Fruit fly (Drosophila melanogaster): ENCODE results near the gene Gr21a.
A peak's percentile ranks its signal among the peaks of the same experiment; 100 is the strongest.

Gene Gr21a

DNA sequence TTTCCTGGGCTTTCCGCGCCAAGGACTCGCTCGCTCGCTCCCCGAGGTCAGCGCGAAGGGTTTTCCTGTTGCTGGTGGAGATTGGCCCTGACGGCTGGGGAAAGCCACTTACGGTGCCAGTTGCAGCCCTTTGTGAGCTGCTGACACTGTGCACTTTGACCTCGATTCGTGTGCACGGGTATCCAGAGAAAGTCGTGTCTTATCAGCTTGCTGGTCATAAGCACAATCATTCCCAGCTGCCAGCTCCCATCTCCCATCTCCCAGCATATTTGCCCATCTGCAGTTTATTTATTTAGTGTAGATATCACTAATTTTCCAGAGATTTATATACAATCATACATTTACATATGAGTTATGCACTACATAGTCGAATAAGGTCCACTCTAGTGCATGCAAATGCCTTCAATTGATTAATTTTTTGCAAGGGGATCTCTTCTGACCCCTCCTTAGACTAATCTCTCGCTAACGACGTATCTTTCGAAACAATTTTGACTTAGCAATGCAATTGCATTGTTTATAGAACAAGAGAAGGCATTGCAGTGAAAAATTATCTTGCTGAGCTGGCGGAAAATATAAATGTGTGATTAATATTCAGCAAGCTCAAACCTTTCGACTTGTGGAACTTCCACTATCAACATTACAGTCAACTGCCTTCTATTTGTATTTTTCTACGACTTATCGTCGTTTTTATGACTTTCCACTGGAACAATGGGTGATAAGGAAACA is 41.9 kb downstream of the Gr21a start:
- TF ChIP-seq Crg-1 (GFP tag; optimal IDR thresholded peaks at IDR 0.05) (peak; percentile 16), Mnt (GFP tag; optimal IDR thresholded peaks at IDR 0.05) (no peak), CG7045 (GFP tag; optimal IDR thresholded peaks at IDR 0.05) (no peak), CG5204 (GFP tag; optimal IDR thresholded peaks at IDR 0.05) (no peak), toe (GFP tag; optimal IDR thresholded peaks at IDR 0.05) (no peak), pad (GFP tag; optimal IDR thresholded peaks at IDR 0.05) (no peak), Clk (GFP tag; optimal IDR thresholded peaks at IDR 0.05) (no peak), CG33017 (tag; optimal IDR thresholded peaks at IDR 0.05) (no peak), bab1 (GFP tag; optimal IDR thresholded peaks at IDR 0.05) (no peak), tj (GFP tag; optimal IDR thresholded peaks at IDR 0.05) (peak; percentile 93), CG7101 (tag; optimal IDR thresholded peaks at IDR 0.05) (peak; percentile 4), cic (GFP tag; optimal IDR thresholded peaks at IDR 0.05) (peak; percentile 21), Hr96 (GFP tag; optimal IDR thresholded peaks at IDR 0.05) (no peak), CG14711 (tag; optimal IDR thresholded peaks at IDR 0.05) (no peak), CG1620 (GFP tag; optimal IDR thresholded peaks at IDR 0.05) (no peak), CG12768 (GFP tag; optimal IDR thresholded peaks at IDR 0.05) (no peak), cnc (optimal IDR thresholded peaks at IDR 0.05) (no peak), kay (GFP tag; ENCODE audit: borderline replicate concordance) (no peak), CG11617 (GFP tag; optimal IDR thresholded peaks at IDR 0.05) (no peak), ovo (GFP tag; optimal IDR thresholded peaks at IDR 0.05) (no peak)

- TF ChIP-seq cic (GFP tag; optimal IDR thresholded peaks at IDR 0.05) = peak; percentile 72
- TF ChIP-seq bab1 (GFP tag; optimal IDR thresholded peaks at IDR 0.05) = peak; percentile 85
- TF ChIP-seq kay (GFP tag; ENCODE audit: borderline replicate concordance) = no peak
- TF ChIP-seq toe (GFP tag; optimal IDR thresholded peaks at IDR 0.05) = no peak
- TF ChIP-seq CG1620 (GFP tag; optimal IDR thresholded peaks at IDR 0.05) = peak; percentile 63
- peak; percentile 65 for TF ChIP-seq Hr96 (GFP tag; optimal IDR thresholded peaks at IDR 0.05)
- TF ChIP-seq CG12768 (GFP tag; optimal IDR thresholded peaks at IDR 0.05) = peak; percentile 71
- TF ChIP-seq CG5204 (GFP tag; optimal IDR thresholded peaks at IDR 0.05) = no peak
- peak; percentile 51 for TF ChIP-seq Clk (GFP tag; optimal IDR thresholded peaks at IDR 0.05)
- peak; percentile 62 for TF ChIP-seq pad (GFP tag; optimal IDR thresholded peaks at IDR 0.05)
- peak; percentile 87 for TF ChIP-seq Mnt (GFP tag; optimal IDR thresholded peaks at IDR 0.05)
- peak; percentile 67 for TF ChIP-seq CG7101 (tag; optimal IDR thresholded peaks at IDR 0.05)
- peak; percentile 83 for TF ChIP-seq CG14711 (tag; optimal IDR thresholded peaks at IDR 0.05)
- no peak for TF ChIP-seq CG7045 (GFP tag; optimal IDR thresholded peaks at IDR 0.05)
- peak; percentile 86 for TF ChIP-seq tj (GFP tag; optimal IDR thresholded peaks at IDR 0.05)
- TF ChIP-seq Crg-1 (GFP tag; optimal IDR thresholded peaks at IDR 0.05) = peak; percentile 80
- TF ChIP-seq cnc (optimal IDR thresholded peaks at IDR 0.05) = no peak
- TF ChIP-seq ovo (GFP tag; optimal IDR thresholded peaks at IDR 0.05) = peak; percentile 56
- peak; percentile 30 for TF ChIP-seq CG33017 (tag; optimal IDR thresholded peaks at IDR 0.05)
- peak; percentile 43 for TF ChIP-seq CG11617 (GFP tag; optimal IDR thresholded peaks at IDR 0.05)
Observed at dm6 chr2L:825768-826263, 45.5 kb downstream of the Gr21a start, which contains the start of the genes CG3862 and dock. TSS of gene CG3862 (minus strand) at chr2L:825861. TSS of gene dock (plus strand) at chr2L:825969.

- TF ChIP-seq CG5204 (GFP tag; optimal IDR thresholded peaks at IDR 0.05) (no peak), kay (GFP tag; ENCODE audit: borderline replicate concordance) (no peak), CG11617 (GFP tag; optimal IDR thresholded peaks at IDR 0.05) (no peak), cnc (optimal IDR thresholded peaks at IDR 0.05) (no peak), Clk (GFP tag; optimal IDR thresholded peaks at IDR 0.05) (no peak), tj (GFP tag; optimal IDR thresholded peaks at IDR 0.05) (no peak), CG7101 (tag; optimal IDR thresholded peaks at IDR 0.05) (no peak), Mnt (GFP tag; optimal IDR thresholded peaks at IDR 0.05) (no peak), CG33017 (tag; optimal IDR thresholded peaks at IDR 0.05) (no peak), CG7045 (GFP tag; optimal IDR thresholded peaks at IDR 0.05) (no peak), cic (GFP tag; optimal IDR thresholded peaks at IDR 0.05) (no peak), Crg-1 (GFP tag; optimal IDR thresholded peaks at IDR 0.05) (no peak)
Observed at dm6 chr2L:826388-826787, 46.1 kb downstream of the Gr21a start.

DNA sequence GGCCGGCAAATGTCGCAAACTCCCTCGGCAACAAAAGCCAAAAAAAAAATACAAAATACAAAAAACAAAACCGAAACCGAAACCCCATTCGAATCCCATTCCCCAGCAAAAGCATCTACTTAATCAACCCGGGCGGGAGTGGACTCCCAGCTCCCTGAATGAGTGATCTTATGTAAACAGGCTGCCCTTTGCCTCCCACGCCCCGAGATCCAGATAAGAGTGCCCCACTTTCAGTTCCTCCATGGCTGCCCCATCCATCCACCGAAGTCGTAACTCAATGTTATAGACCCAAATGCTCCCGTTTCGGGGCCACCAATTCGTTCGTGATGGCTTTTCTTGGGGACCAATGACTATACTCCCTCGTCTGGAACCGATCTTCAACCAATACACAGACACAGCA is 46.8 kb downstream of the Gr21a start:
- TF ChIP-seq CG7045 (GFP tag; optimal IDR thresholded peaks at IDR 0.05) = no peak
- no peak for TF ChIP-seq CG5204 (GFP tag; optimal IDR thresholded peaks at IDR 0.05)
- TF ChIP-seq CG7101 (tag; optimal IDR thresholded peaks at IDR 0.05) = no peak
- TF ChIP-seq ovo (GFP tag; optimal IDR thresholded peaks at IDR 0.05) = no peak
- TF ChIP-seq tj (GFP tag; optimal IDR thresholded peaks at IDR 0.05) = no peak
- TF ChIP-seq CG14711 (tag; optimal IDR thresholded peaks at IDR 0.05) = no peak
- TF ChIP-seq kay (GFP tag; ENCODE audit: borderline replicate concordance) = no peak
- TF ChIP-seq CG33017 (tag; optimal IDR thresholded peaks at IDR 0.05) = no peak

DNA sequence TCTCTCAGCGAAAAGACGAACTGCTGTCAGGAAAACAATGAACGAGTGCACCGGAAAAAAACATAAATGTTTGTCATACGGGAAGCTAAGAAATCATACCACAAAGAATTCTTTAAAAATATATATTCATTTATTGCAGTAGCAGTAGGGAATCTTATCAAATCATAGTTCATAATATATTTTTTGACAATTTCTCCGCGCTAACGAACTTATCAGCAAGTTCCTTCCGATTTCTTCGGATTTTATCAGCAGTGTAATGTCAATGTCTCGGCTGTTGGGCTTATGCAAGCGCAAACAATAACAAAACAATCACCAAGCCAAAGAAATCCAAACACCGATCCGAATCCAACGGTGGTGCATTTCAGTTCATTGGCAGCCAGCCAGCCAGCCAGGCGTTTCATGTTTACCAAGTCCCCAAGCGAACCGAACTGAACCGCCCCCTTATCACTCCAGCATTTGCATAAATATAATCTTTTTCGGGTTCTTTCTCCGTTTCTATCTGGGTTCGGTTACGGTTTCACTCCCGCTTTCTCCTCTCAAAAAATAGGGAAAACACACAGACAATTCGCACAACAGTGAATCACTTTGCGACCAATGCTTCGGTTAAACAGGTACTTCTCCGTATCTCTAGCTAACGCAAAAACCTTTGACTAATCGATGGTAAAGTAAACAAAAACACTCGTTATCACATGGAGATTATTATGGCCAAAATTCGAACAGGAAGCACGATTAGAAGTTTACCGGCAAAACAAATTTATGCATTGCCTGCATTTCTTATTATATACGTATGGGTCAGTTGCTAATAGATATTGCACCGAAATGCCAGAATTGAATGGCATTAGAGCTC is 47.5 kb downstream of the Gr21a start:
- no peak for TF ChIP-seq CG33017 (tag; optimal IDR thresholded peaks at IDR 0.05)
- peak; percentile 41 for TF ChIP-seq cic (GFP tag; optimal IDR thresholded peaks at IDR 0.05)

Measured in whole organism, adult.